Worm (Caenorhabditis elegans) whole organism, L2 larva: Measurements from ENCODE around the gene F52H2.1.

Experiments used
- C34F6.9 ChIP-seq: fragments of 150-350 bp; optimal IDR thresholded peaks from 2 replicates; lab custom pipeline; 2014; ENCODE audit warnings: missing biosample characterization, missing genetic modification characterization
- R02D3.7 ChIP-seq: fragments of 150-350 bp; optimal IDR thresholded peaks from 2 replicates; lab custom pipeline; 2014; ENCODE audit warnings: missing biosample characterization, missing genetic modification characterization
- Y55F3AM.14 ChIP-seq: fragments of 200-800 bp; sonication (Bioruptor generic); optimal IDR thresholded peaks from 2 replicates; lab custom pipeline; 2018; ENCODE audit warnings: mild to moderate bottlenecking, missing genetic modification characterization, missing compliant biosample characterization
- alr-1 ChIP-seq: fragments of 150-350 bp; optimal IDR thresholded peaks from 2 replicates; lab custom pipeline; 2014; ENCODE audit warnings: missing biosample characterization, missing genetic modification characterization
- aly-2 ChIP-seq: fragments of 150-350 bp; optimal IDR thresholded peaks from 2 replicates; lab custom pipeline; 2014; ENCODE audit warnings: missing biosample characterization, missing genetic modification characterization
- ama-1 ChIP-seq: fragments of 150-350 bp; optimal IDR thresholded peaks from 2 replicates; lab custom pipeline; 2018; ENCODE audit warnings: inconsistent platforms
- blmp-1 ChIP-seq: sonication (generic microtip); optimal IDR thresholded peaks from 2 replicates; lab custom pipeline; 2017; ENCODE audit warnings: missing genetic modification characterization, mild to moderate bottlenecking, missing compliant biosample characterization, antibody characterized with exemption, moderate library complexity; ENCODE audit not compliant: insufficient read depth
- ceh-16 ChIP-seq: fragments of 150-350 bp; optimal IDR thresholded peaks from 2 replicates; lab custom pipeline; 2014; ENCODE audit warnings: missing biosample characterization, missing genetic modification characterization
- ceh-82 ChIP-seq: fragments of 150-350 bp; optimal IDR thresholded peaks from 2 replicates; lab custom pipeline; 2014; ENCODE audit warnings: missing biosample characterization, missing genetic modification characterization
- crh-2 ChIP-seq: sonication (generic microtip); optimal IDR thresholded peaks from 2 replicates; lab custom pipeline; 2017; ENCODE audit warnings: missing biosample characterization, missing genetic modification characterization
- dmd-4 ChIP-seq: sonication (generic microtip); optimal IDR thresholded peaks from 2 replicates; lab custom pipeline; 2017; ENCODE audit warnings: missing biosample characterization, missing genetic modification characterization
- egl-27 ChIP-seq: sonication (generic microtip); optimal IDR thresholded peaks from 3 replicates; lab custom pipeline; 2017; ENCODE audit warnings: missing biosample characterization, missing genetic modification reagents, missing genetic modification characterization
- elt-1 ChIP-seq: fragments of 150-350 bp; optimal IDR thresholded peaks from 2 replicates; lab custom pipeline; 2014; ENCODE audit warnings: missing biosample characterization, missing genetic modification characterization
- elt-3 ChIP-seq: sonication (generic microtip); optimal IDR thresholded peaks from 2 replicates; lab custom pipeline; 2017; ENCODE audit warnings: missing biosample characterization, missing genetic modification characterization
- fos-1 ChIP-seq: fragments of 150-350 bp; optimal IDR thresholded peaks from 2 replicates; lab custom pipeline; 2014; ENCODE audit warnings: missing biosample characterization, missing genetic modification characterization
- gmeb-1 ChIP-seq: fragments of 150-350 bp; optimal IDR thresholded peaks from 2 replicates; lab custom pipeline; 2014; ENCODE audit warnings: missing biosample characterization, missing genetic modification characterization
- lin-11 ChIP-seq: fragments of 150-350 bp; sonication (generic microtip); optimal IDR thresholded peaks from 2 replicates; lab custom pipeline; 2014; ENCODE audit warnings: missing biosample characterization, missing genetic modification characterization, inconsistent platforms, mixed read lengths
- lin-13 ChIP-seq: fragments of 150-350 bp; optimal IDR thresholded peaks from 2 replicates; lab custom pipeline; 2014; ENCODE audit warnings: missing biosample characterization, missing genetic modification reagents, missing genetic modification characterization
- lin-39 ChIP-seq: fragments of 150-350 bp; optimal IDR thresholded peaks from 2 replicates; lab custom pipeline; 2014; ENCODE audit warnings: missing biosample characterization, missing genetic modification reagents, missing genetic modification characterization
- lsy-2 ChIP-seq, 2 experiments: fragments of 150-350 bp in 1 of 2; sonication (generic microtip) in 1 of 2; optimal IDR thresholded peaks; 2 replicates each; lab custom pipeline; 2014 to 2017; ENCODE audit warnings: missing biosample characterization in 2 of 2, missing genetic modification characterization in 2 of 2
- mab-5 ChIP-seq: fragments of 150-350 bp; optimal IDR thresholded peaks from 2 replicates; lab custom pipeline; 2014; ENCODE audit warnings: missing biosample characterization, missing genetic modification characterization
- mbf-1 ChIP-seq: sonication (generic microtip); optimal IDR thresholded peaks from 2 replicates; lab custom pipeline; 2017; ENCODE audit warnings: missing biosample characterization, missing genetic modification characterization
- mdl-1 ChIP-seq, 2 experiments: fragments of 150-350 bp in 1 of 2; sonication (generic microtip) in 1 of 2; optimal IDR thresholded peaks; 2 replicates each; lab custom pipeline; 2017; ENCODE audit warnings: missing biosample characterization in 2 of 2, missing genetic modification characterization in 2 of 2
- nhr-10 ChIP-seq: sonication (generic microtip); optimal IDR thresholded peaks from 2 replicates; lab custom pipeline; 2017; ENCODE audit warnings: missing biosample characterization, missing genetic modification characterization
- nhr-11 ChIP-seq: fragments of 150-350 bp; optimal IDR thresholded peaks from 2 replicates; lab custom pipeline; 2014; ENCODE audit warnings: missing biosample characterization, missing genetic modification characterization
- nhr-12 ChIP-seq: fragments of 150-350 bp; optimal IDR thresholded peaks from 2 replicates; lab custom pipeline; 2014; ENCODE audit warnings: missing biosample characterization, missing genetic modification characterization
- nhr-129 ChIP-seq: fragments of 150-350 bp; optimal IDR thresholded peaks from 2 replicates; lab custom pipeline; 2014; ENCODE audit warnings: missing biosample characterization, missing genetic modification characterization
- nhr-21 ChIP-seq: fragments of 150-350 bp; optimal IDR thresholded peaks from 2 replicates; lab custom pipeline; 2014; ENCODE audit warnings: missing biosample characterization, missing genetic modification characterization
- nhr-23 ChIP-seq: fragments of 150-350 bp; optimal IDR thresholded peaks from 2 replicates; lab custom pipeline; 2014; ENCODE audit warnings: missing biosample characterization, missing genetic modification reagents, missing genetic modification characterization
- nhr-237 ChIP-seq: fragments of 150-350 bp; optimal IDR thresholded peaks from 2 replicates; lab custom pipeline; 2014; ENCODE audit warnings: missing biosample characterization, missing genetic modification characterization
- nhr-25 ChIP-seq: fragments of 150-350 bp; sonication (generic microtip); optimal IDR thresholded peaks from 3 replicates; lab custom pipeline; 2014; ENCODE audit warnings: missing biosample characterization, missing genetic modification characterization
- nhr-77 ChIP-seq: fragments of 150-350 bp; optimal IDR thresholded peaks from 2 replicates; lab custom pipeline; 2014; ENCODE audit warnings: missing biosample characterization, missing genetic modification characterization
- peb-1 ChIP-seq: fragments of 150-350 bp; optimal IDR thresholded peaks from 2 replicates; lab custom pipeline; 2014; ENCODE audit warnings: missing biosample characterization, missing genetic modification characterization
- sem-4 ChIP-seq: fragments of 150-350 bp; optimal IDR thresholded peaks from 2 replicates; lab custom pipeline; 2014; ENCODE audit warnings: missing biosample characterization, missing genetic modification reagents, missing genetic modification characterization
- skn-1 ChIP-seq: sonication (generic microtip); optimal IDR thresholded peaks from 2 replicates; lab custom pipeline; 2017; ENCODE audit warnings: missing biosample characterization, missing genetic modification characterization
- sma-3 ChIP-seq: sonication (generic microtip); optimal IDR thresholded peaks from 2 replicates; lab custom pipeline; 2016; ENCODE audit warnings: missing genetic modification reagents, missing genetic modification characterization, missing compliant biosample characterization
- sma-9 ChIP-seq, 2 experiments: fragments of 150-350 bp in 1 of 2; sonication (generic microtip) in 1 of 2; optimal IDR thresholded peaks; 2 replicates each; lab custom pipeline; 2014 to 2016; ENCODE audit warnings: missing genetic modification characterization in 2 of 2, mild to moderate bottlenecking in 1 of 2, missing biosample characterization in 1 of 2, missing compliant biosample characterization in 1 of 2, missing genetic modification reagents in 1 of 2, moderate library complexity in 1 of 2
- snpc-4 ChIP-seq: fragments of 150-350 bp; optimal IDR thresholded peaks from 2 replicates; lab custom pipeline; 2014; ENCODE audit warnings: missing biosample characterization, missing genetic modification characterization
- unc-39 ChIP-seq: fragments of 150-350 bp; optimal IDR thresholded peaks from 2 replicates; lab custom pipeline; 2014; ENCODE audit warnings: missing biosample characterization, missing genetic modification characterization
- unc-55 ChIP-seq: fragments of 150-350 bp; sonication (generic microtip); optimal IDR thresholded peaks from 3 replicates; lab custom pipeline; 2014; ENCODE audit warnings: missing biosample characterization, missing genetic modification reagents, missing genetic modification characterization
- unc-62 ChIP-seq: fragments of 150-350 bp; optimal IDR thresholded peaks from 2 replicates; lab custom pipeline; 2014; ENCODE audit warnings: missing biosample characterization, missing genetic modification reagents, missing genetic modification characterization
- zag-1 ChIP-seq: fragments of 150-350 bp; optimal IDR thresholded peaks from 2 replicates; lab custom pipeline; 2014; ENCODE audit warnings: missing biosample characterization, missing genetic modification characterization
- ztf-1 ChIP-seq: fragments of 200-800 bp; sonication (Bioruptor generic); conservative IDR thresholded peaks from 2 replicates; pipeline ENCODE4 v1.3.6; 2022; ENCODE audit warnings: missing genetic modification characterization, missing compliant biosample characterization
- ztf-11 ChIP-seq: sonication (generic microtip); optimal IDR thresholded peaks from 2 replicates; lab custom pipeline; 2017; ENCODE audit warnings: missing biosample characterization, missing genetic modification characterization
- ztf-4 ChIP-seq: fragments of 150-350 bp; optimal IDR thresholded peaks from 2 replicates; lab custom pipeline; 2014; ENCODE audit warnings: missing biosample characterization, missing genetic modification characterization

The F52H2.1 gene

DNA sequence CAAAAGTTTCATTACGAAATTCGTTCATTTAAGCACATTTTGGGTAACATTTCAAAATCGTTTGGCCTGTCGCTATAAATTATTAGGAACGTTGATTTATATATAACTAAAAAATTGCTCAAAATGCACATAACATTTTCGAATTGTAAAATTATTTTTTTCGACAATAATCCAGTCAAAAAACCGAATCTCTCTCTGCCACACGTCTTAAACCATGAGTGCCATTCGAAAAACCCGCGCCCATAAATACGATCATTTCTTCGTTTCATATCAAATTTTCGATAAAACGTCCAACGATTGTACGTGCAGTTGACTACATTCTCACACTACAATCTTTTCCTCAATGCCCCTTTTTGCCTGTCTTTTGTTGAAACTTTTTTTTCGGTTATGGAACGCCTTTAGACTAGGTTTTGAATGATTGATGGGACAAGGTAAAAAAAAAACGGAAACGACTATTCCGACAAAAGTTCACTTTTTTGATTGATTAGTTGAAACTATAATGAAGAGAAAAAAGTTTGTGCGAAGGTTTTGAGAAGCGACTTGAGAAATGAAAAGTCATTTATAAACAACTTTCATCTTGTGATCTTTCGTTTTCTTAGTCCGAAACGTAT lies 19.9 kb downstream of the F52H2.1 start:
- TF ChIP-seq sma-3 (GFP tag; lab: Kevin White, UChicago) (no peak), nhr-129 (tag; lab: Kevin White, UChicago) (peak; percentile 27), ztf-1 (no peak), Y55F3AM.14 (GFP tag; lab: Kevin White, UChicago) (no peak), unc-55 (GFP tag; lab: Kevin White, UChicago) (no peak), ceh-82 (no peak), sma-9 (GFP tag; optimal IDR thresholded peaks at IDR 0.05; lab: Kevin White, UChicago) (peak; percentile 23), sma-9 (tag; optimal IDR thresholded peaks at IDR 0.05; lab: Kevin White, UChicago) (no peak), unc-39 (tag; lab: Kevin White, UChicago) (no peak), nhr-237 (tag; lab: Kevin White, UChicago) (no peak), nhr-21 (tag; lab: Kevin White, UChicago) (no peak), snpc-4 (tag; lab: Kevin White, UChicago) (no peak), lsy-2 (tag; optimal IDR thresholded peaks at IDR 0.05; lab: Kevin White, UChicago) (no peak), nhr-11 (tag; lab: Kevin White, UChicago) (no peak), ama-1 (peak; percentile 70), crh-2 (tag; lab: Kevin White, UChicago) (peak; percentile 28), alr-1 (no peak), C34F6.9 (tag; lab: Kevin White, UChicago) (no peak), sem-4 (tag; lab: Kevin White, UChicago) (no peak), dmd-4 (tag; lab: Kevin White, UChicago) (no peak), mab-5 (tag; lab: Kevin White, UChicago) (no peak), lin-11 (tag; lab: Kevin White, UChicago) (no peak), skn-1 (tag; lab: Kevin White, UChicago) (no peak), lin-39 (no peak), mbf-1 (tag; lab: Kevin White, UChicago) (no peak)

DNA sequence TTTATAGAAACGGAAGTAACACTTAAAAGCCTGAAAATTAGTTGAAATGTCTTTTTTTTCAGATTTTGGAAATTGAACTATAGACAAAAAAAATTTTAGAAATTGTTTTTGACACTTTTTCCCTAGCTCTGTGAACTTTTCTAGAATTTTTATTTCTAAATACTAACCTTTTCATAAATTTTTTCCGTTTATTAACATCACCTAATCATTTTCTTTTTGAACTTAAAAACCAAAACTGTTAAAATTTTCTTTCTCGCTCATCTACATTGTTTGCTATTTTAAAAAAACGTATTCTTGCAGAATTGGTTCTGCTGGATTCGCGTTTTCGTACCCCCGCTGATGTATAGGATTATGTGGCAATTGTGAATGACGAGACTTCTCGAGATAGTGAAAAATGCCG lies 20.8 kb downstream of the F52H2.1 start, which contains the start of the genes nhr-40 and T03G6.7:
Gene nhr-40 (plus strand): TSS at position 301 of the 400 bp plus-strand sequence.
Gene T03G6.7 (plus strand): TSS at position 337 of the 400 bp plus-strand sequence.
- no peak for TF ChIP-seq crh-2 (tag; lab: Kevin White, UChicago)
- no peak for TF ChIP-seq fos-1 (tag; lab: Kevin White, UChicago)
- TF ChIP-seq alr-1: no peak
- TF ChIP-seq lin-13 (GFP tag; lab: Kevin White, UChicago): no peak

DNA sequence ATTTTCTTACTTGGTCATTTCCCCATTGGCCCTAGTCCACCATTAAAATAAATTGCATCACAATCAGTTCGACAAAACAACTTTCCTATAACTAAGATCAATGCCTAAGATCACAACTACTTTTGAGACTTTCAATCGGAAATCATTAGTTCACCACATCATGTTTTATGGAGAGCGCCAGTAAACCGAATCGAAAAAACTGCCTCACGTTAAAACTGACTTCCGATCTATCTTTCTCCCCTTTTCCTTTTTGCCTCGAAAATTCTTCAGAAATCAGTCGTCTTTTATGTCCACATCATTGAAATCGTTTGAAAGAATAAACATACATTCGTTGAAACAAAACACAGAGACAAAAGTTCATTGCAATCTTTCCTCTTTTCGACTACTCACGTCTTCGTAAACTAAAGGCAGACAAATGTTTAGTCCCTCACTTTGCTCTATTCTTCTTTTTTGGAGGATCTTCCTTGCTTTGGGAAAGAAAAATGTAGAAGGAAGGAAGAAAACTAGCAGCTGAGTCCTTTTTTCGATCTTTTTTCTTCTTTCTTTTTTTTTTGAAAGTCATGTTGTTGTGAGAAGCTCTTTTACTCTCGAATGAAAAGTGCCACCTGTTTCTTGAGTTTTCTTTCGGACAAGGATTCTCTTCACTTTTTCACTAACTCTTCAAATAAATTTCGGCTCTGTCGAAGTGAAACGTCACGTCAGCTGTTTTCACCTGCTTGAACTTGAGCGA lies 22.3 kb downstream of the F52H2.1 start:
- TF ChIP-seq C34F6.9 (tag; lab: Kevin White, UChicago): peak; percentile 58
- no peak for TF ChIP-seq blmp-1
- TF ChIP-seq zag-1 (tag; lab: Kevin White, UChicago): peak; percentile 47
- no peak for TF ChIP-seq ztf-1
- TF ChIP-seq nhr-25 (tag; lab: Kevin White, UChicago): no peak
- no peak for TF ChIP-seq elt-1 (tag; lab: Kevin White, UChicago)
- TF ChIP-seq lin-39: no peak
- TF ChIP-seq nhr-237 (tag; lab: Kevin White, UChicago): no peak
- TF ChIP-seq ceh-16 (tag; lab: Kevin White, UChicago): no peak
- no peak for TF ChIP-seq ztf-4
- TF ChIP-seq egl-27 (tag; lab: Kevin White, UChicago): no peak
- TF ChIP-seq elt-3 (tag; lab: Kevin White, UChicago): no peak
- no peak for TF ChIP-seq gmeb-1 (tag; lab: Kevin White, UChicago)
- TF ChIP-seq unc-55 (GFP tag; lab: Kevin White, UChicago): peak; percentile 79
- TF ChIP-seq mbf-1 (tag; lab: Kevin White, UChicago): no peak
- TF ChIP-seq nhr-77 (tag; lab: Kevin White, UChicago): no peak
- TF ChIP-seq unc-39 (tag; lab: Kevin White, UChicago): no peak
- no peak for TF ChIP-seq nhr-23 (tag; lab: Kevin White, UChicago)
- TF ChIP-seq peb-1 (tag; lab: Kevin White, UChicago): no peak
- TF ChIP-seq mdl-1 (tag; optimal IDR thresholded peaks at IDR 0.05; lab: Kevin White, UChicago): no peak
- TF ChIP-seq ztf-11: no peak
- TF ChIP-seq lsy-2 (tag; optimal IDR thresholded peaks at IDR 0.05; lab: Kevin White, UChicago): peak in 1 of 2 experiments; percentile 40
- peak; percentile 52 for TF ChIP-seq nhr-129 (tag; lab: Kevin White, UChicago)
- peak; percentile 23 for TF ChIP-seq crh-2 (tag; lab: Kevin White, UChicago)
- TF ChIP-seq nhr-10 (tag; lab: Kevin White, UChicago): no peak
- no peak for TF ChIP-seq dmd-4 (tag; lab: Kevin White, UChicago)
- TF ChIP-seq skn-1 (tag; lab: Kevin White, UChicago): no peak
- TF ChIP-seq lin-13 (GFP tag; lab: Kevin White, UChicago): peak; percentile 30
- peak; percentile 34 for TF ChIP-seq mab-5 (tag; lab: Kevin White, UChicago)
- no peak for TF ChIP-seq nhr-11 (tag; lab: Kevin White, UChicago)
- no peak for TF ChIP-seq ceh-82
- no peak for TF ChIP-seq lin-11 (tag; lab: Kevin White, UChicago)
- TF ChIP-seq unc-62 (GFP tag; lab: Kevin White, UChicago): no peak
- no peak for TF ChIP-seq R02D3.7
- TF ChIP-seq nhr-12 (tag; lab: Kevin White, UChicago): no peak
- TF ChIP-seq aly-2 (tag; lab: Kevin White, UChicago): no peak
- no peak for TF ChIP-seq alr-1
